Fruit fly (Drosophila melanogaster) whole organism, embryonic: ENCODE results near the gene Tehao.
A peak's percentile ranks its signal among the peaks of the same experiment; 100 is the strongest.

Experiments used
- Abd-B ChIP-seq: fragments of 200-800 bp; sonication (Bioruptor generic); optimal IDR thresholded peaks from 2 replicates; lab custom pipeline; 2018; ENCODE audit warnings: missing biosample characterization, mild to moderate bottlenecking, missing genetic modification characterization, moderate library complexity
- Aef1 ChIP-seq: fragments of 200-800 bp; sonication (Bioruptor generic); IDR thresholded peaks from 3 replicates; pipeline ENCODE4 v1.3.6; 2022; ENCODE audit warnings: missing biosample characterization, missing genetic modification characterization
- Antp ChIP-seq: fragments of 200-800 bp; sonication (Bioruptor generic); optimal IDR thresholded peaks from 3 replicates; lab custom pipeline; 2016; ENCODE audit warnings: missing biosample characterization, missing genetic modification characterization
- CG10147 ChIP-seq: fragments of 200-800 bp; sonication (Bioruptor generic); optimal IDR thresholded peaks from 2 replicates; lab custom pipeline; 2019; ENCODE audit warnings: missing biosample characterization, mild to moderate bottlenecking, missing genetic modification characterization, moderate library complexity
- CG10267 ChIP-seq: fragments of 200-800 bp; sonication (Bioruptor generic); optimal IDR thresholded peaks from 2 replicates; lab custom pipeline; 2018; ENCODE audit warnings: missing biosample characterization, mild to moderate bottlenecking, missing genetic modification characterization, moderate library complexity
- CG10979 ChIP-seq: fragments of 200-800 bp; sonication (Bioruptor generic); optimal IDR thresholded peaks from 2 replicates; lab custom pipeline; 2018; ENCODE audit warnings: missing biosample characterization, mild to moderate bottlenecking, missing genetic modification characterization, moderate library complexity
- CG11695 ChIP-seq: fragments of 200-800 bp; sonication (Bioruptor generic); IDR thresholded peaks from 3 replicates; pipeline ENCODE4 v1.3.6; 2022; ENCODE audit warnings: missing biosample characterization, missing genetic modification characterization
- CG11723 ChIP-seq: fragments of 200-800 bp; sonication (Bioruptor generic); optimal IDR thresholded peaks from 2 replicates; lab custom pipeline; 2017; ENCODE audit warnings: missing biosample characterization, mild to moderate bottlenecking, missing genetic modification characterization
- CG12391 ChIP-seq: fragments of 200-800 bp; sonication (Bioruptor generic); optimal IDR thresholded peaks from 3 replicates; lab custom pipeline; 2018; ENCODE audit warnings: missing biosample characterization, mild to moderate bottlenecking, missing genetic modification characterization, moderate library complexity
- CG12769 ChIP-seq: fragments of 200-800 bp; sonication (Bioruptor generic); optimal IDR thresholded peaks from 2 replicates; lab custom pipeline; 2019; ENCODE audit warnings: missing biosample characterization, mild to moderate bottlenecking, missing genetic modification characterization, moderate library complexity
- CG13287 ChIP-seq: fragments of 200-800 bp; sonication (Bioruptor generic); IDR thresholded peaks from 2 replicates; pipeline ENCODE4 v1.3.6; 2022; ENCODE audit warnings: missing biosample characterization, missing genetic modification characterization; ENCODE audit not compliant: partially characterized antibody
- CG15601 ChIP-seq: fragments of 200-800 bp; sonication (Bioruptor generic); optimal IDR thresholded peaks from 3 replicates; lab custom pipeline; 2019; ENCODE audit warnings: missing biosample characterization, mild to moderate bottlenecking, missing genetic modification characterization, moderate library complexity
- CG1647 ChIP-seq: fragments of 200-800 bp; sonication (Bioruptor generic); optimal IDR thresholded peaks from 3 replicates; lab custom pipeline; 2016; ENCODE audit warnings: missing biosample characterization, missing genetic modification characterization
- CG2129 ChIP-seq: fragments of 200-800 bp; sonication (Bioruptor generic); IDR thresholded peaks from 2 replicates; pipeline ENCODE4 v1.3.6; 2022; ENCODE audit warnings: missing biosample characterization, missing genetic modification characterization; ENCODE audit not compliant: partially characterized antibody
- CG2202 ChIP-seq: fragments of 200-800 bp; sonication (Bioruptor generic); optimal IDR thresholded peaks from 2 replicates; lab custom pipeline; 2018; ENCODE audit warnings: missing biosample characterization, mild to moderate bottlenecking, missing genetic modification characterization
- CG31441 ChIP-seq: fragments of 200-800 bp; sonication (Bioruptor generic); IDR thresholded peaks from 2 replicates; pipeline ENCODE4 v1.3.6; 2022; ENCODE audit warnings: missing biosample characterization, missing genetic modification characterization
- CG3163 ChIP-seq: fragments of 200-800 bp; sonication (Bioruptor generic); optimal IDR thresholded peaks from 3 replicates; lab custom pipeline; 2016; ENCODE audit warnings: missing biosample characterization, missing genetic modification characterization
- CG42726 ChIP-seq: fragments of 200-800 bp; sonication (Bioruptor generic); IDR thresholded peaks from 2 replicates; pipeline ENCODE4 v1.3.6; 2022; ENCODE audit warnings: missing biosample characterization, missing genetic modification characterization; ENCODE audit not compliant: partially characterized antibody
- CG4730 ChIP-seq: fragments of 200-800 bp; sonication (Bioruptor generic); IDR thresholded peaks from 2 replicates; pipeline ENCODE4 v1.3.6; 2022; ENCODE audit warnings: missing biosample characterization, missing genetic modification characterization
- CG7839 ChIP-seq: fragments of 200-800 bp; sonication (Bioruptor generic); optimal IDR thresholded peaks from 3 replicates; lab custom pipeline; 2018; ENCODE audit warnings: missing biosample characterization, mild to moderate bottlenecking, missing genetic modification characterization, moderate library complexity
- CG9215 ChIP-seq: fragments of 200-800 bp; sonication (Bioruptor generic); IDR thresholded peaks from 2 replicates; pipeline ENCODE4 v1.3.6; 2022; ENCODE audit warnings: missing biosample characterization, missing genetic modification characterization
- CG9437 ChIP-seq: fragments of 200-800 bp; sonication (Bioruptor generic); optimal IDR thresholded peaks from 2 replicates; lab custom pipeline; 2018; ENCODE audit warnings: missing biosample characterization, mild to moderate bottlenecking, missing genetic modification characterization
- CG9932 ChIP-seq: fragments of 200-800 bp; sonication (Bioruptor generic); IDR thresholded peaks from 2 replicates; pipeline ENCODE4 v1.3.6; 2022; ENCODE audit warnings: missing biosample characterization, missing genetic modification characterization
- CTCF ChIP-seq: fragments of 200-800 bp; sonication (Bioruptor generic); optimal IDR thresholded peaks from 2 replicates; lab custom pipeline; 2017; ENCODE audit warnings: missing biosample characterization, mild to moderate bottlenecking, missing genetic modification characterization, moderate library complexity
- CoRest ChIP-seq: fragments of 200-800 bp; sonication (Bioruptor generic); optimal IDR thresholded peaks from 3 replicates; lab custom pipeline; 2018; ENCODE audit warnings: missing biosample characterization, mild to moderate bottlenecking, missing genetic modification characterization, moderate library complexity
- Fer2 ChIP-seq: fragments of 200-800 bp; sonication (Bioruptor generic); optimal IDR thresholded peaks from 2 replicates; lab custom pipeline; 2018; ENCODE audit warnings: missing biosample characterization, mild to moderate bottlenecking, missing genetic modification characterization, moderate library complexity
- H2.0 ChIP-seq: fragments of 200-800 bp; sonication (Bioruptor generic); IDR thresholded peaks from 2 replicates; pipeline ENCODE4 v1.3.6; 2022; ENCODE audit warnings: missing biosample characterization, missing genetic modification characterization
- HLH54F ChIP-seq: fragments of 200-800 bp; sonication (Bioruptor generic); optimal IDR thresholded peaks from 3 replicates; lab custom pipeline; 2016; ENCODE audit warnings: missing biosample characterization, missing genetic modification characterization
- MBD-R2 ChIP-seq: fragments of 200-800 bp; sonication (Bioruptor generic); IDR thresholded peaks from 2 replicates; pipeline ENCODE4 v1.3.6; 2022; ENCODE audit warnings: missing biosample characterization, missing genetic modification characterization
- Mad ChIP-seq: fragments of 200-800 bp; sonication (Bioruptor generic); optimal IDR thresholded peaks from 2 replicates; lab custom pipeline; 2016; ENCODE audit warnings: missing biosample characterization, missing genetic modification characterization
- Mes4 ChIP-seq: fragments of 200-800 bp; sonication (Bioruptor generic); optimal IDR thresholded peaks from 2 replicates; lab custom pipeline; 2016; ENCODE audit warnings: missing biosample characterization, missing genetic modification characterization
- Nf-YA ChIP-seq: fragments of 200-800 bp; sonication (Bioruptor generic); IDR thresholded peaks from 2 replicates; pipeline ENCODE4 v1.3.6; 2022; ENCODE audit warnings: missing biosample characterization, missing genetic modification characterization
- Optix ChIP-seq: fragments of 200-800 bp; sonication (Bioruptor generic); IDR thresholded peaks from 3 replicates; pipeline ENCODE4 v1.3.6; 2022; ENCODE audit warnings: missing biosample characterization, missing genetic modification characterization
- Rfx ChIP-seq: fragments of 200-800 bp; sonication (Bioruptor generic); IDR thresholded peaks from 2 replicates; pipeline ENCODE4 v1.3.6; 2022; ENCODE audit warnings: missing biosample characterization, missing genetic modification characterization
- Side ChIP-seq: fragments of 200-800 bp; sonication (Bioruptor generic); optimal IDR thresholded peaks from 2 replicates; lab custom pipeline; 2016; ENCODE audit warnings: missing biosample characterization, missing genetic modification characterization
- Xbp1 ChIP-seq: fragments of 200-800 bp; sonication (Bioruptor generic); optimal IDR thresholded peaks from 3 replicates; lab custom pipeline; 2016; ENCODE audit warnings: missing biosample characterization, mild to moderate bottlenecking, missing genetic modification characterization
- bigmax ChIP-seq: fragments of 200-800 bp; sonication (Bioruptor generic); optimal IDR thresholded peaks from 2 replicates; lab custom pipeline; 2018; ENCODE audit warnings: missing biosample characterization, mild to moderate bottlenecking, missing genetic modification characterization
- btn ChIP-seq: fragments of 200-800 bp; sonication (Bioruptor generic); optimal IDR thresholded peaks from 2 replicates; lab custom pipeline; 2016; ENCODE audit warnings: missing biosample characterization, missing genetic modification characterization
- corto ChIP-seq: fragments of 200-800 bp; sonication (Bioruptor generic); optimal IDR thresholded peaks from 2 replicates; lab custom pipeline; 2016; ENCODE audit warnings: missing biosample characterization, mild to moderate bottlenecking, missing genetic modification characterization, moderate library complexity
- dimm ChIP-seq: fragments of 200-800 bp; sonication (Bioruptor generic); IDR thresholded peaks from 2 replicates; pipeline ENCODE4 v1.3.6; 2022; ENCODE audit warnings: missing biosample characterization, missing genetic modification characterization
- gsb-n ChIP-seq: fragments of 200-800 bp; sonication (Bioruptor generic); optimal IDR thresholded peaks from 3 replicates; lab custom pipeline; 2018; ENCODE audit warnings: missing biosample characterization, mild to moderate bottlenecking, missing genetic modification characterization
- ken ChIP-seq: fragments of 200-800 bp; sonication (Bioruptor generic); IDR thresholded peaks from 3 replicates; pipeline ENCODE4 v1.3.6; 2022; ENCODE audit warnings: missing biosample characterization, missing genetic modification characterization
- klu ChIP-seq: fragments of 200-800 bp; sonication (Bioruptor generic); IDR thresholded peaks from 2 replicates; pipeline ENCODE4 v1.3.6; 2022; ENCODE audit warnings: missing biosample characterization, missing genetic modification characterization
- lola ChIP-seq, 3 experiments: fragments of >200 bp in 2 of 3; fragments of 200-800 bp in 1 of 3; sonication (Bioruptor generic) in 1 of 3; optimal IDR thresholded peaks; 2 replicates each; lab custom pipeline; 2017 to 2019; ENCODE audit warnings: missing biosample characterization in 3 of 3, missing genetic modification characterization in 3 of 3, mild to moderate bottlenecking in 1 of 3, moderate library complexity in 1 of 3
- pan ChIP-seq, 4 experiments: fragments of >200 bp in 3 of 4; fragments of 200-800 bp in 1 of 4; sonication (Bioruptor generic) in 1 of 4; optimal IDR thresholded peaks in 3 of 4; IDR thresholded peaks in 1 of 4; 2 replicates each; pipeline versions ENCODE4 v1.3.6 to Lab custom; 2017 to 2022; ENCODE audit warnings: missing biosample characterization in 2 of 4, missing genetic modification characterization in 2 of 4, mixed read lengths in 1 of 4
- pzg ChIP-seq: fragments of 200-800 bp; sonication (Bioruptor generic); optimal IDR thresholded peaks from 3 replicates; lab custom pipeline; 2018; ENCODE audit warnings: missing biosample characterization, mild to moderate bottlenecking, missing genetic modification characterization, moderate library complexity
- repo ChIP-seq: fragments of 200-800 bp; sonication (Bioruptor generic); optimal IDR thresholded peaks from 2 replicates; lab custom pipeline; 2016; ENCODE audit warnings: missing biosample characterization, missing genetic modification characterization
- sima ChIP-seq: fragments of 200-800 bp; sonication (Bioruptor generic); optimal IDR thresholded peaks from 2 replicates; lab custom pipeline; 2016; ENCODE audit warnings: missing biosample characterization, missing genetic modification characterization
- tgo ChIP-seq: fragments of 200-800 bp; sonication (Bioruptor generic); IDR thresholded peaks from 3 replicates; pipeline ENCODE4 v1.3.6; 2022; ENCODE audit warnings: missing biosample characterization, missing genetic modification characterization
- tio ChIP-seq: fragments of 200-800 bp; sonication (Bioruptor generic); optimal IDR thresholded peaks from 2 replicates; lab custom pipeline; 2017; ENCODE audit warnings: missing biosample characterization, missing genetic modification characterization, inconsistent platforms
- trh ChIP-seq: fragments of 200-800 bp; sonication (Bioruptor generic); optimal IDR thresholded peaks from 2 replicates; lab custom pipeline; 2016; ENCODE audit warnings: missing biosample characterization, missing genetic modification characterization

Gene Tehao

dm6 chr2L:13398614-13399161 lies 36.7 kb upstream of the Tehao start, which contains the start of the genes CG10859 and CG7110 (continued):
- TF ChIP-seq tio (no peak), CG7839 (tag; lab: Kevin White, UChicago) (peak; percentile 40), Optix (GFP tag; lab: Robert Waterston, UW) (no peak), lola (GFP tag; optimal IDR thresholded peaks at IDR 0.05; lab: Kevin White, UChicago) (no peak), Aef1 (no peak), pzg (GFP tag; lab: Kevin White, UChicago) (peak; percentile 85), dimm (no peak), CG31441 (GFP tag; lab: Robert Waterston, UW) (peak; percentile 55; the same call in 1 of the 2 replicates), klu (GFP tag; lab: Robert Waterston, UW) (no peak), Antp (no peak), CG12391 (tag; lab: Kevin White, UChicago) (peak; percentile 55), trh (GFP tag; lab: Kevin White, UChicago) (no peak), CG2129 (GFP tag; lab: Robert Waterston, UW) (no peak), pan (optimal IDR thresholded peaks at IDR 0.05; lab: Kevin White, UChicago) (no peak), pan (GFP tag; optimal IDR thresholded peaks at IDR 0.05 in 1 of 2, IDR thresholded peaks at IDR 0.05 in 1 of 2) (peak in 1 of 2 experiments; percentile 10), Rfx (peak; percentile 9; the same call in 1 of the 2 replicates), CG4730 (GFP tag; lab: Robert Waterston, UW) (no peak), CG3163 (GFP tag; lab: Kevin White, UChicago) (no peak), H2.0 (GFP tag; lab: Robert Waterston, UW) (no peak), Nf-YA (no peak), repo (GFP tag; lab: Kevin White, UChicago) (no peak), CG15601 (peak; percentile 33), CG10979 (tag; lab: Kevin White, UChicago) (peak; percentile 22), HLH54F (GFP tag; lab: Kevin White, UChicago) (no peak), CG42726 (no peak), bigmax (GFP tag; lab: Kevin White, UChicago) (no peak), MBD-R2 (GFP tag; lab: Robert Waterston, UW) (peak; percentile 48; the same call in 1 of the 2 replicates), CG9215 (no peak), Mes4 (GFP tag; lab: Kevin White, UChicago) (peak; percentile 17), Fer2 (tag; lab: Kevin White, UChicago) (peak; percentile 11), CoRest (peak; percentile 64), CG10267 (tag; lab: Kevin White, UChicago) (peak; percentile 60), CG1647 (GFP tag; lab: Kevin White, UChicago) (no peak), CG9932 (GFP tag; lab: Robert Waterston, UW) (no peak), CG12769 (tag; lab: Kevin White, UChicago) (no peak), CG13287 (GFP tag; lab: Robert Waterston, UW) (no peak), corto (GFP tag; lab: Kevin White, UChicago) (no peak), ken (no peak), Xbp1 (GFP tag; lab: Kevin White, UChicago) (peak; percentile 4), CG11695 (GFP tag; lab: Robert Waterston, UW) (no peak), CTCF (GFP tag; lab: Kevin White, UChicago) (no peak), gsb-n (tag; lab: Kevin White, UChicago) (peak; percentile 45), CG11723 (GFP tag; lab: Kevin White, UChicago) (peak; percentile 29), CG9437 (GFP tag; lab: Kevin White, UChicago) (no peak), CG10147 (GFP tag; lab: Kevin White, UChicago) (peak; percentile 37), Side (GFP tag; lab: Kevin White, UChicago) (no peak), CG2202 (tag; lab: Kevin White, UChicago) (peak; percentile 43), Abd-B (no peak), btn (GFP tag; lab: Kevin White, UChicago) (no peak), tgo (GFP tag; lab: Robert Waterston, UW) (no peak), Mad (no peak), sima (GFP tag; lab: Kevin White, UChicago) (no peak)
